Worm (Caenorhabditis elegans) whole organism, mixed stage, embryonic: ENCODE results near the gene clec-128.

ENCODE experiments used
- elt-3 ChIP-seq: fragments of 150-350 bp; optimal IDR thresholded peaks from 2 replicates; lab custom pipeline; 2014; ENCODE audit warnings: missing biosample characterization, missing genetic modification characterization
- ham-2 ChIP-seq: fragments of 200-800 bp; sonication (Bioruptor generic); optimal IDR thresholded peaks from 2 replicates; lab custom pipeline; 2018; ENCODE audit warnings: mild to moderate bottlenecking, missing genetic modification characterization, missing compliant biosample characterization
- lsy-2 ChIP-seq: fragments of 150-350 bp; optimal IDR thresholded peaks from 2 replicates; lab custom pipeline; 2014; ENCODE audit warnings: missing biosample characterization, missing genetic modification characterization
- mab-5 ChIP-seq: fragments of 150-350 bp; optimal IDR thresholded peaks from 2 replicates; lab custom pipeline; 2014; ENCODE audit warnings: missing biosample characterization, missing genetic modification characterization
- mep-1 ChIP-seq: fragments of 150-350 bp; optimal IDR thresholded peaks from 2 replicates; lab custom pipeline; 2017; ENCODE audit warnings: missing biosample characterization, missing genetic modification reagents, missing genetic modification characterization, inconsistent platforms
- nhr-237 ChIP-seq: fragments of 150-350 bp; optimal IDR thresholded peaks from 2 replicates; lab custom pipeline; 2014; ENCODE audit warnings: missing biosample characterization, missing genetic modification characterization
- nhr-76 ChIP-seq: sonication (generic microtip); optimal IDR thresholded peaks from 2 replicates; lab custom pipeline; 2017; ENCODE audit warnings: missing biosample characterization, missing genetic modification characterization
- sem-2 ChIP-seq: fragments of 200-800 bp; sonication (Bioruptor generic); optimal IDR thresholded peaks from 2 replicates; lab custom pipeline; 2018; ENCODE audit warnings: mild to moderate bottlenecking, missing genetic modification characterization, missing compliant biosample characterization
- snpc-4 ChIP-seq: fragments of 150-350 bp; optimal IDR thresholded peaks from 2 replicates; lab custom pipeline; 2014; ENCODE audit warnings: missing biosample characterization, missing genetic modification characterization
- unc-39 ChIP-seq: fragments of 150-350 bp; optimal IDR thresholded peaks from 2 replicates; lab custom pipeline; 2014; ENCODE audit warnings: missing biosample characterization, missing genetic modification characterization
- unc-62 ChIP-seq: fragments of 150-350 bp; optimal IDR thresholded peaks from 2 replicates; lab custom pipeline; 2014; ENCODE audit warnings: missing biosample characterization, missing genetic modification reagents, missing genetic modification characterization
- ztf-11 ChIP-seq: fragments of 150-350 bp; optimal IDR thresholded peaks from 2 replicates; lab custom pipeline; 2014; ENCODE audit warnings: missing biosample characterization, missing genetic modification characterization

- TF ChIP-seq unc-39 (tag; lab: Kevin White, UChicago) (no peak), lsy-2 (tag; lab: Kevin White, UChicago) (no peak), ham-2 (no peak), nhr-76 (tag; lab: Kevin White, UChicago) (no peak), ztf-11 (tag; lab: Kevin White, UChicago) (no peak), mep-1 (tag; lab: Kevin White, UChicago) (no peak), snpc-4 (tag; lab: Kevin White, UChicago) (no peak), unc-62 (no peak), nhr-237 (tag; lab: Kevin White, UChicago) (no peak), sem-2 (GFP tag; lab: Kevin White, UChicago) (no peak), mab-5 (tag; lab: Kevin White, UChicago) (no peak), elt-3 (tag; lab: Kevin White, UChicago) (no peak)
Measured at ce11 chrII:3561561-3561960, 9.3 kb downstream of the clec-128 start, which contains the start of gene W10G11.2.
